Worm (Caenorhabditis elegans) whole organism, L4 larva: ENCODE results near the gene nhr-70.

Source experiments
- F10B5.3 ChIP-seq: sonication (generic microtip); optimal IDR thresholded peaks from 2 replicates; lab custom pipeline; 2016; ENCODE audit warnings: mild to moderate bottlenecking, missing genetic modification characterization, missing compliant biosample characterization
- F26F4.8 ChIP-seq: fragments of 200-800 bp; sonication (Bioruptor generic); conservative IDR thresholded peaks from 2 replicates; pipeline ENCODE4 v1.3.6; 2022; ENCODE audit warnings: missing genetic modification characterization, missing compliant biosample characterization
- F37D6.2 ChIP-seq: sonication (generic microtip); optimal IDR thresholded peaks from 2 replicates; lab custom pipeline; 2016; ENCODE audit warnings: mild to moderate bottlenecking, missing genetic modification characterization, missing compliant biosample characterization
- F44E2.7 ChIP-seq: fragments of 200-800 bp; sonication (Bioruptor generic); IDR thresholded peaks from 2 replicates; pipeline ENCODE4 v2.1.2; 2022; ENCODE audit warnings: missing genetic modification characterization, missing compliant biosample characterization
- T26A8.4 ChIP-seq: fragments of 200-800 bp; sonication (Bioruptor generic); IDR thresholded peaks from 2 replicates; pipeline ENCODE4 v1.3.6; 2022; ENCODE audit warnings: missing genetic modification characterization, missing compliant biosample characterization
- Y105C5A.15 ChIP-seq: fragments of 200-800 bp; sonication (Bioruptor generic); IDR thresholded peaks from 2 replicates; pipeline ENCODE4 v1.3.6; 2022; ENCODE audit warnings: missing genetic modification characterization, missing compliant biosample characterization
- Y5F2A.4 ChIP-seq: fragments of 200-800 bp; sonication (Bioruptor generic); optimal IDR thresholded peaks from 2 replicates; lab custom pipeline; 2018; ENCODE audit warnings: mild to moderate bottlenecking, missing genetic modification characterization, missing compliant biosample characterization
- aha-1 ChIP-seq: fragments of 150-350 bp; peaks from one replicate; lab custom pipeline; 2014; ENCODE audit warnings: missing biosample characterization, missing genetic modification characterization
- ama-1 ChIP-seq: fragments of 150-350 bp; optimal IDR thresholded peaks from 2 replicates; lab custom pipeline; 2014; ENCODE audit warnings: inconsistent platforms, mixed read lengths
- ceh-20 ChIP-seq: fragments of 200-800 bp; sonication (Bioruptor generic); IDR thresholded peaks from 2 replicates; pipeline ENCODE4 v1.3.6; 2022; ENCODE audit warnings: missing genetic modification reagents, missing genetic modification characterization, missing compliant biosample characterization
- ceh-62 ChIP-seq: sonication (generic microtip); optimal IDR thresholded peaks from 2 replicates; lab custom pipeline; 2017; ENCODE audit warnings: missing biosample characterization, missing genetic modification characterization
- ceh-82 ChIP-seq: sonication (generic microtip); optimal IDR thresholded peaks from 2 replicates; lab custom pipeline; 2017; ENCODE audit warnings: missing biosample characterization, missing genetic modification characterization
- ces-1 ChIP-seq: fragments of 150-350 bp; sonication (generic microtip); optimal IDR thresholded peaks from 4 replicates; lab custom pipeline; 2014; ENCODE audit warnings: missing biosample characterization, missing genetic modification reagents, missing genetic modification characterization
- ctbp-1 ChIP-seq: fragments of 200-800 bp; sonication (Bioruptor generic); IDR thresholded peaks from 2 replicates; pipeline ENCODE4 v1.3.6; 2022; ENCODE audit warnings: missing genetic modification reagents, missing genetic modification characterization, missing compliant biosample characterization
- daf-16 ChIP-seq, 3 experiments: sonication (generic microtip); optimal IDR thresholded peaks; 2 replicates each; lab custom pipeline; 2016 to 2017; ENCODE audit warnings: missing genetic modification characterization in 3 of 3, missing genetic modification reagents in 3 of 3, mild to moderate bottlenecking in 2 of 3, missing compliant biosample characterization in 2 of 3, missing biosample characterization in 1 of 3, moderate library complexity in 1 of 3
- daf-19 ChIP-seq: fragments of 200-800 bp; sonication (Bioruptor generic); conservative IDR thresholded peaks from 2 replicates; pipeline ENCODE4 v1.3.6; 2022; ENCODE audit warnings: missing genetic modification characterization, missing compliant biosample characterization
- daf-8 ChIP-seq: fragments of 200-800 bp; sonication (Bioruptor generic); IDR thresholded peaks from 2 replicates; pipeline ENCODE4 v1.3.6; 2022; ENCODE audit warnings: missing genetic modification characterization, missing compliant biosample characterization
- duxl-1 ChIP-seq: sonication (generic microtip); optimal IDR thresholded peaks from 2 replicates; lab custom pipeline; 2016; ENCODE audit warnings: mild to moderate bottlenecking, missing genetic modification characterization, moderate library complexity, missing compliant biosample characterization; ENCODE audit not compliant: poor library complexity
- fkh-10 ChIP-seq: fragments of 150-350 bp; optimal IDR thresholded peaks from 2 replicates; lab custom pipeline; 2014; ENCODE audit warnings: missing biosample characterization, missing genetic modification reagents, missing genetic modification characterization
- fos-1 ChIP-seq: fragments of 150-350 bp; optimal IDR thresholded peaks from 2 replicates; lab custom pipeline; 2014; ENCODE audit warnings: missing biosample characterization, missing genetic modification characterization
- hif-1 ChIP-seq, 2 experiments: sonication (generic microtip); optimal IDR thresholded peaks; 2 replicates each; lab custom pipeline; 2016 to 2017; ENCODE audit warnings: missing compliant biosample characterization in 2 of 2, missing genetic modification characterization in 2 of 2, missing genetic modification reagents in 2 of 2, missing genotype in 2 of 2, mild to moderate bottlenecking in 1 of 2
- jun-1 ChIP-seq: fragments of 150-350 bp; optimal IDR thresholded peaks from 2 replicates; lab custom pipeline; 2014; ENCODE audit warnings: missing biosample characterization, missing genetic modification reagents, missing genetic modification characterization
- lim-7 ChIP-seq: fragments of 200-800 bp; sonication (Bioruptor generic); IDR thresholded peaks from 2 replicates; pipeline ENCODE4 v1.3.6; 2022; ENCODE audit warnings: missing genetic modification characterization, missing compliant biosample characterization
- lin-15B ChIP-seq: fragments of 150-350 bp; sonication (generic microtip); optimal IDR thresholded peaks from 3 replicates; lab custom pipeline; 2014; ENCODE audit warnings: missing biosample characterization, missing genetic modification characterization
- lin-29 ChIP-seq: fragments of 200-800 bp; sonication (Bioruptor generic); IDR thresholded peaks from 2 replicates; pipeline ENCODE4 v1.3.6; 2022; ENCODE audit warnings: missing genetic modification reagents, missing genetic modification characterization, missing compliant biosample characterization
- lin-38 ChIP-seq: fragments of 200-800 bp; sonication (Bioruptor generic); IDR thresholded peaks from 2 replicates; pipeline ENCODE4 v1.3.6; 2022; ENCODE audit warnings: missing genetic modification reagents, missing genetic modification characterization, missing compliant biosample characterization
- lsy-2 ChIP-seq, 2 experiments: fragments of 150-350 bp in 1 of 2; sonication (generic microtip) in 1 of 2; optimal IDR thresholded peaks; 2 replicates each; lab custom pipeline; 2014 to 2017; ENCODE audit warnings: missing biosample characterization in 2 of 2, missing genetic modification characterization in 2 of 2
- madf-5 ChIP-seq, 2 experiments: fragments of 200-800 bp; sonication (Bioruptor generic); IDR thresholded peaks; 2 replicates each; pipeline ENCODE4 v1.3.6; 2022; ENCODE audit warnings: missing compliant biosample characterization in 2 of 2, missing genetic modification characterization in 2 of 2
- mdl-1 ChIP-seq, 2 experiments: fragments of 150-350 bp in 1 of 2; sonication (generic microtip) in 1 of 2; optimal IDR thresholded peaks; 2 replicates each; lab custom pipeline; 2014 to 2017; ENCODE audit warnings: missing biosample characterization in 2 of 2, missing genetic modification characterization in 2 of 2
- mes-2 ChIP-seq: sonication (generic microtip); optimal IDR thresholded peaks from 2 replicates; lab custom pipeline; 2016; ENCODE audit warnings: missing genotype, mild to moderate bottlenecking, missing genetic modification characterization, missing compliant biosample characterization; ENCODE audit not compliant: poor library complexity, severe bottlenecking
- mxl-3 ChIP-seq: fragments of 200-800 bp; sonication (Bioruptor generic); optimal IDR thresholded peaks from 2 replicates; lab custom pipeline; 2018; ENCODE audit warnings: mild to moderate bottlenecking, missing genetic modification characterization, missing compliant biosample characterization
- nhr-102 ChIP-seq: sonication (generic microtip); optimal IDR thresholded peaks from 2 replicates; lab custom pipeline; 2016; ENCODE audit warnings: mild to moderate bottlenecking, missing genetic modification characterization, moderate library complexity, missing compliant biosample characterization
- nhr-11 ChIP-seq: fragments of 150-350 bp; optimal IDR thresholded peaks from 2 replicates; lab custom pipeline; 2014; ENCODE audit warnings: missing biosample characterization, missing genetic modification characterization
- nhr-111 ChIP-seq: fragments of 200-800 bp; sonication (Bioruptor generic); optimal IDR thresholded peaks from 2 replicates; lab custom pipeline; 2018; ENCODE audit warnings: mild to moderate bottlenecking, missing genetic modification characterization, missing compliant biosample characterization
- nhr-25 ChIP-seq: sonication (generic microtip); optimal IDR thresholded peaks from 2 replicates; lab custom pipeline; 2017; ENCODE audit warnings: missing genetic modification characterization, mild to moderate bottlenecking, missing compliant biosample characterization, antibody characterized with exemption, moderate library complexity, borderline replicate concordance; ENCODE audit not compliant: insufficient read depth
- nhr-48 ChIP-seq: sonication (generic microtip); optimal IDR thresholded peaks from 2 replicates; lab custom pipeline; 2016; ENCODE audit warnings: mild to moderate bottlenecking, missing genetic modification characterization, missing compliant biosample characterization
- nhr-6 ChIP-seq: fragments of 150-350 bp; optimal IDR thresholded peaks from 2 replicates; lab custom pipeline; 2014; ENCODE audit warnings: missing biosample characterization, missing genetic modification characterization
- nhr-76 ChIP-seq: fragments of 150-350 bp; optimal IDR thresholded peaks from 2 replicates; lab custom pipeline; 2014; ENCODE audit warnings: missing biosample characterization, missing genetic modification characterization
- nhr-77 ChIP-seq: fragments of 150-350 bp; optimal IDR thresholded peaks from 2 replicates; lab custom pipeline; 2014; ENCODE audit warnings: missing biosample characterization, missing genetic modification characterization
- pha-4 ChIP-seq, 2 experiments: fragments of 150-350 bp in 1 of 2; fragments of 200-800 bp in 1 of 2; sonication (Bioruptor generic) in 1 of 2; IDR thresholded peaks in 1 of 2; optimal IDR thresholded peaks in 1 of 2; 2 replicates each; pipeline versions ENCODE4 v1.3.6 to Lab custom; 2014 to 2022; ENCODE audit warnings: missing genetic modification characterization in 2 of 2, missing genetic modification reagents in 2 of 2, missing biosample characterization in 1 of 2, missing compliant biosample characterization in 1 of 2
- php-3 ChIP-seq: fragments of 200-800 bp; sonication (Bioruptor generic); IDR thresholded peaks from 2 replicates; pipeline ENCODE4 v1.3.6; 2022; ENCODE audit warnings: missing genetic modification reagents, missing genetic modification characterization, missing compliant biosample characterization
- pqm-1 ChIP-seq: sonication (generic microtip); optimal IDR thresholded peaks from 2 replicates; lab custom pipeline; 2017; ENCODE audit warnings: missing biosample characterization, missing genetic modification characterization
- snpc-4 ChIP-seq: fragments of 150-350 bp; optimal IDR thresholded peaks from 2 replicates; lab custom pipeline; 2014; ENCODE audit warnings: missing biosample characterization, missing genetic modification characterization
- tra-1 ChIP-seq: fragments of 200-800 bp; sonication (Bioruptor generic); IDR thresholded peaks from 2 replicates; pipeline ENCODE4 v1.3.6; 2022; ENCODE audit warnings: missing genetic modification reagents, missing genetic modification characterization, missing compliant biosample characterization
- unc-130 ChIP-seq: sonication (generic microtip); optimal IDR thresholded peaks from 2 replicates; lab custom pipeline; 2016; ENCODE audit warnings: missing genetic modification reagents, missing genetic modification characterization, missing compliant biosample characterization
- unc-62 ChIP-seq, 3 experiments: fragments of 150-350 bp in 1 of 3; sonication (generic microtip); optimal IDR thresholded peaks in 2 of 3; peaks in 1 of 3; 1 replicate in 1 of 3; 2 replicates in 2 of 3; lab custom pipeline; 2014 to 2017; ENCODE audit warnings: missing biosample characterization in 3 of 3, missing genetic modification characterization in 3 of 3, missing genetic modification reagents in 3 of 3, missing genotype in 1 of 3
- zip-11 ChIP-seq: fragments of 200-800 bp; sonication (Bioruptor generic); IDR thresholded peaks from 2 replicates; pipeline ENCODE4 v1.3.6; 2022; ENCODE audit warnings: missing genetic modification characterization, missing compliant biosample characterization
- zip-2 ChIP-seq: fragments of 150-350 bp; optimal IDR thresholded peaks from 2 replicates; lab custom pipeline; 2014; ENCODE audit warnings: missing biosample characterization, missing genetic modification characterization
- ztf-11 ChIP-seq: fragments of 150-350 bp; optimal IDR thresholded peaks from 2 replicates; lab custom pipeline; 2014; ENCODE audit warnings: missing biosample characterization, missing genetic modification characterization
- ztf-7 ChIP-seq: fragments of 150-350 bp; optimal IDR thresholded peaks from 2 replicates; lab custom pipeline; 2014; ENCODE audit warnings: missing biosample characterization, missing genetic modification characterization

Gene nhr-70

ce11 chrV:18577458-18578078, 38.8 kb upstream of the nhr-70 start (continued):
- TF ChIP-seq pqm-1 (tag; lab: Kevin White, UChicago) = peak; percentile 66
- no peak for TF ChIP-seq mes-2 (tag; lab: Kevin White, UChicago)
- TF ChIP-seq nhr-11 (tag; lab: Kevin White, UChicago) = no peak
- no peak for TF ChIP-seq F10B5.3
- no peak for TF ChIP-seq zip-11 (GFP tag; lab: Robert Waterston, UW)
- TF ChIP-seq ceh-62 (tag; lab: Kevin White, UChicago) = no peak
- TF ChIP-seq nhr-25 = no peak
- TF ChIP-seq pha-4 (GFP tag; IDR thresholded peaks at IDR 0.05; lab: Robert Waterston, UW) = no peak
- no peak for TF ChIP-seq pha-4 (tag; optimal IDR thresholded peaks at IDR 0.05; lab: Kevin White, UChicago)
- no peak for TF ChIP-seq jun-1
- TF ChIP-seq ama-1 = peak; percentile 39
- no peak for TF ChIP-seq unc-130 (GFP tag; lab: Kevin White, UChicago)
- TF ChIP-seq hif-1 (tag; optimal IDR thresholded peaks at IDR 0.05; lab: Kevin White, UChicago) = peak in 1 of 2 experiments; percentile 57
- TF ChIP-seq tra-1 = peak; percentile 66; the same call in 1 of the 2 replicates
- TF ChIP-seq Y5F2A.4 (GFP tag; lab: Kevin White, UChicago) = no peak
- no peak for TF ChIP-seq duxl-1
- TF ChIP-seq F44E2.7 = no peak
- TF ChIP-seq unc-62 (GFP tag; optimal IDR thresholded peaks at IDR 0.05 in 1 of 2; lab: Kevin White, UChicago) = peak in 1 of 2 experiments; percentile 16
- no peak for TF ChIP-seq unc-62 (tag; optimal IDR thresholded peaks at IDR 0.05; lab: Kevin White, UChicago)
- TF ChIP-seq ztf-7 (tag; lab: Kevin White, UChicago) = no peak
- no peak for TF ChIP-seq ceh-82 (tag; lab: Kevin White, UChicago)
- peak; percentile 69; the same call in 1 of the 2 replicates for TF ChIP-seq php-3
- TF ChIP-seq F26F4.8 (GFP tag; lab: Robert Waterston, UW) = no peak
- no peak for TF ChIP-seq lin-15B (tag; lab: Kevin White, UChicago)
- TF ChIP-seq lim-7 (GFP tag; lab: Robert Waterston, UW) = no peak
- peak; percentile 43 for TF ChIP-seq nhr-102 (tag; lab: Kevin White, UChicago)
- TF ChIP-seq nhr-48 (tag; lab: Kevin White, UChicago) = no peak
- no peak for TF ChIP-seq daf-8 (GFP tag; lab: Robert Waterston, UW)
- no peak for TF ChIP-seq lin-38
- TF ChIP-seq daf-19 = no peak
- TF ChIP-seq madf-5 (GFP tag; IDR thresholded peaks at IDR 0.05; lab: Robert Waterston, UW) = no peak
- TF ChIP-seq zip-2 (tag; lab: Kevin White, UChicago) = no peak
- TF ChIP-seq fos-1 = no peak
- TF ChIP-seq ceh-20 (GFP tag; lab: Robert Waterston, UW) = no peak
- TF ChIP-seq lin-29 (GFP tag; lab: Robert Waterston, UW) = no peak
- TF ChIP-seq nhr-6 (tag; lab: Kevin White, UChicago) = no peak
- no peak for TF ChIP-seq ctbp-1 (GFP tag; lab: Robert Waterston, UW)
- TF ChIP-seq ces-1 (GFP tag; lab: Kevin White, UChicago) = no peak
- no peak for TF ChIP-seq nhr-76 (tag; lab: Kevin White, UChicago)
- peak; percentile 64 for TF ChIP-seq nhr-77
- no peak for TF ChIP-seq nhr-111 (GFP tag; lab: Kevin White, UChicago)
- peak in 1 of 2 experiments; percentile 20 for TF ChIP-seq lsy-2 (tag; optimal IDR thresholded peaks at IDR 0.05; lab: Kevin White, UChicago)
- peak; percentile 50 for TF ChIP-seq aha-1 (tag; lab: Kevin White, UChicago)
- no peak for TF ChIP-seq snpc-4 (tag; lab: Kevin White, UChicago)
- peak in 1 of 2 experiments; percentile 4 for TF ChIP-seq mdl-1 (tag; optimal IDR thresholded peaks at IDR 0.05; lab: Kevin White, UChicago)
- TF ChIP-seq T26A8.4 (GFP tag; lab: Robert Waterston, UW) = no peak
- TF ChIP-seq daf-16 (GFP tag; optimal IDR thresholded peaks at IDR 0.05; lab: Kevin White, UChicago) = peak in 1 of 2 experiments; percentile 72
- TF ChIP-seq daf-16 (tag; optimal IDR thresholded peaks at IDR 0.05; lab: Kevin White, UChicago) = peak; percentile 98
- TF ChIP-seq mxl-3 (GFP tag; lab: Kevin White, UChicago) = no peak
- TF ChIP-seq Y105C5A.15 (GFP tag; lab: Robert Waterston, UW) = no peak
- TF ChIP-seq F37D6.2 (tag; lab: Kevin White, UChicago) = no peak
- TF ChIP-seq fkh-10 (GFP tag; lab: Kevin White, UChicago) = no peak
- no peak for TF ChIP-seq ztf-11
